Fruit fly (Drosophila melanogaster): ENCODE results near the gene CG8813.

CG8813 gene

dm6 chr2L:2864601-2865000, 4.9 kb upstream of the CG8813 start (continued):
- no peak for TF ChIP-seq sug (tag; optimal IDR thresholded peaks at IDR 0.05)
- TF ChIP-seq Dad (GFP tag; optimal IDR thresholded peaks at IDR 0.05) = no peak
- TF ChIP-seq NC2β (GFP tag; optimal IDR thresholded peaks at IDR 0.05) = no peak
- TF ChIP-seq HLH3B (GFP tag; IDR thresholded peaks at IDR 0.05) = peak; percentile 18; the same call in 1 of the 2 replicates
- no peak for TF ChIP-seq Drgx (GFP tag; IDR thresholded peaks at IDR 0.05)
- TF ChIP-seq z (GFP tag; IDR thresholded peaks at IDR 0.05) = no peak
- no peak for TF ChIP-seq seq (GFP tag; IDR thresholded peaks at IDR 0.05)
- TF ChIP-seq eve (GFP tag; optimal IDR thresholded peaks at IDR 0.05) = no peak
- TF ChIP-seq CG15696 (tag; optimal IDR thresholded peaks at IDR 0.05) = peak; percentile 2
- peak; percentile 36 for TF ChIP-seq CG2875 (GFP tag; optimal IDR thresholded peaks at IDR 0.05)
- no peak for TF ChIP-seq gfzf (GFP tag; optimal IDR thresholded peaks at IDR 0.05)
- TF ChIP-seq lola (GFP tag; optimal IDR thresholded peaks at IDR 0.05) = no peak
- TF ChIP-seq disco-r (GFP tag; optimal IDR thresholded peaks at IDR 0.05) = peak; percentile 2
- no peak for TF ChIP-seq CG14860 (GFP tag; IDR thresholded peaks at IDR 0.05; ENCODE audit: partially characterized antibody)
- TF ChIP-seq Usf (GFP tag; optimal IDR thresholded peaks at IDR 0.05) = no peak
- no peak for TF ChIP-seq CG17829 (tag; optimal IDR thresholded peaks at IDR 0.05)
- no peak for TF ChIP-seq zen (tag; optimal IDR thresholded peaks at IDR 0.05)
- no peak for TF ChIP-seq rib (GFP tag; IDR thresholded peaks at IDR 0.05)
- no peak for TF ChIP-seq dmrt99B (tag; optimal IDR thresholded peaks at IDR 0.05)
- no peak for TF ChIP-seq CG13775 (GFP tag; optimal IDR thresholded peaks at IDR 0.05)
- TF ChIP-seq CG13624 (GFP tag; optimal IDR thresholded peaks at IDR 0.05) = no peak
- no peak for TF ChIP-seq lov (optimal IDR thresholded peaks at IDR 0.05)
- 0 out of 3 replicates have a peak, but pooled peaks have one; percentile 47 for TF ChIP-seq lov (GFP tag; IDR thresholded peaks at IDR 0.05)
- peak; percentile 55 for TF ChIP-seq odd (GFP tag; optimal IDR thresholded peaks at IDR 0.05)
- no peak for TF ChIP-seq CG14441 (GFP tag; IDR thresholded peaks at IDR 0.05)
- peak; percentile 25 for TF ChIP-seq CG5180 (GFP tag; optimal IDR thresholded peaks at IDR 0.05)
- TF ChIP-seq Deaf1 (tag; optimal IDR thresholded peaks at IDR 0.05) = no peak
- peak; percentile 70 for TF ChIP-seq ATbp (GFP tag; optimal IDR thresholded peaks at IDR 0.05)
- TF ChIP-seq CG6254 (GFP tag; optimal IDR thresholded peaks at IDR 0.05) = peak; percentile 22
- no peak for TF ChIP-seq Lhr (GFP tag; optimal IDR thresholded peaks at IDR 0.05)
- TF ChIP-seq CTCF (GFP tag; optimal IDR thresholded peaks at IDR 0.05) = no peak
- TF ChIP-seq vfl (GFP tag; optimal IDR thresholded peaks at IDR 0.05) = no peak
- TF ChIP-seq CG18476 (GFP tag; optimal IDR thresholded peaks at IDR 0.05) = no peak
- no peak for TF ChIP-seq Jarid2 (GFP tag; optimal IDR thresholded peaks at IDR 0.05)
- TF ChIP-seq MESR4 (GFP tag; optimal IDR thresholded peaks at IDR 0.05) = no peak
- TF ChIP-seq CG9727 (GFP tag; optimal IDR thresholded peaks at IDR 0.05) = peak; percentile 47
- TF ChIP-seq Gug (GFP tag; IDR thresholded peaks at IDR 0.05) = no peak
- no peak for TF ChIP-seq TFAM (GFP tag; optimal IDR thresholded peaks at IDR 0.05)
- no peak for TF ChIP-seq CG4854 (GFP tag; optimal IDR thresholded peaks at IDR 0.05)
- no peak for TF ChIP-seq CG32767 (GFP tag; IDR thresholded peaks at IDR 0.05)
- TF ChIP-seq CG30403 (GFP tag; optimal IDR thresholded peaks at IDR 0.05) = no peak
- peak; percentile 65 for TF ChIP-seq sens (GFP tag)
- no peak for TF ChIP-seq CG10209 (GFP tag; optimal IDR thresholded peaks at IDR 0.05)
- TF ChIP-seq CG13894 (tag; optimal IDR thresholded peaks at IDR 0.05) = no peak
- TF ChIP-seq CHES-1-like (GFP tag; optimal IDR thresholded peaks at IDR 0.05) = no peak
- TF ChIP-seq vvl (GFP tag; IDR thresholded peaks at IDR 0.05) = peak; percentile 40; the same call in 1 of the 2 replicates
- TF ChIP-seq CG3407 (GFP tag; optimal IDR thresholded peaks at IDR 0.05) = peak; percentile 20
- TF ChIP-seq CG1832 (GFP tag; optimal IDR thresholded peaks at IDR 0.05) = no peak
- TF ChIP-seq Fer1 (GFP tag; optimal IDR thresholded peaks at IDR 0.05) = peak; percentile 8
- no peak for TF ChIP-seq CG7963 (GFP tag; IDR thresholded peaks at IDR 0.05; ENCODE audit: partially characterized antibody)
- peak; percentile 14 for TF ChIP-seq CG3281 (GFP tag; optimal IDR thresholded peaks at IDR 0.05)
- TF ChIP-seq Fer2 (tag; optimal IDR thresholded peaks at IDR 0.05) = no peak
